Fruit fly (Drosophila melanogaster): Measurements from ENCODE around the gene CG32365.

DNA sequence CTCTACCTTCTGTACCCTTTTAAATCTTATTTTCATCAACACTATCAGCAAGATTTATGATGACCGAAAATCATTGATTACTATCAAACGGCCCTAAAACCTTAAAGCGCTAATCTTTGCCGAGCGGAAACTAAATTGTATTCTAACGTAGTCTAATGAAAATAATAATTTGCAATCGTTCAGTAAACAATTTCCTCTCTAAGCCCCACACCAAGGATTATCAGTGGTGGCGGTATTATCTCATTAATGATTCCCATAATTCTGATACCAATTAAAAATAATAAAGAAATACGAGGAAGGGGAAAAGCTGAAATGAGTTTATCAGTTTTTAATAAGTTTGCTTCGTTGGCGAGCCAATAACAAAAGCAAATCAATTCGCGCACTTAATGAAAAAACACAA lies 75.1 kb downstream of the CG32365 start:
- TF ChIP-seq nmo (GFP tag; optimal IDR thresholded peaks at IDR 0.05) = no peak
- TF ChIP-seq CG6683 (GFP tag; optimal IDR thresholded peaks at IDR 0.05) = no peak
- TF ChIP-seq pnt (GFP tag; optimal IDR thresholded peaks at IDR 0.05) = no peak

All from whole organism, embryonic.